Fruit fly (Drosophila melanogaster): ENCODE measurements around the gene Nak.

DNA sequence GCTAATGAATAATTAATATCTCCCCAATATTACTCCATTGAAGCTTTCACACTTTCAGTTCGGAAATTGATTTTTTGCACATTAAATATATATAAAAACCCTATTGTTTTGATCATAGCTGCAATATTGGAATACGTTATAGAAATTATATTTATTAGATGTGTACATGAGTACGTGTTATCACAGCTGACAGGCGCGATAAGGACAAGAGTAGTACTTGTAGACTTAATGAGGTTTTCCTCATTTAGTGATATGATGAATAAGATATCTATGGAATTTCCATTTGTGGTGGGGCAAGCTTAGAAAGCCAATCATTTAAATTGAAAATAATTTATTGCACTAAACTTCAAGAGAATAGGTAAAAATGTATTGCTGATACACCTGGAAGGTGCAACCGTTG, 33.9 kb upstream of the Nak start:
- TF ChIP-seq toe (GFP tag; optimal IDR thresholded peaks at IDR 0.05), result no peak
- no peak for TF ChIP-seq cic (GFP tag; optimal IDR thresholded peaks at IDR 0.05)
- no peak for TF ChIP-seq ovo (GFP tag; optimal IDR thresholded peaks at IDR 0.05)
- no peak for TF ChIP-seq CG12768 (GFP tag; optimal IDR thresholded peaks at IDR 0.05)
- no peak for TF ChIP-seq pad (GFP tag; optimal IDR thresholded peaks at IDR 0.05)
- no peak for TF ChIP-seq CG14711 (tag; optimal IDR thresholded peaks at IDR 0.05)
- no peak for TF ChIP-seq tj (GFP tag; optimal IDR thresholded peaks at IDR 0.05)
- no peak for TF ChIP-seq CG33017 (tag; optimal IDR thresholded peaks at IDR 0.05)
